Fruit fly (Drosophila melanogaster): Measurements from ENCODE around the gene RhoL.

Gene RhoL

DNA sequence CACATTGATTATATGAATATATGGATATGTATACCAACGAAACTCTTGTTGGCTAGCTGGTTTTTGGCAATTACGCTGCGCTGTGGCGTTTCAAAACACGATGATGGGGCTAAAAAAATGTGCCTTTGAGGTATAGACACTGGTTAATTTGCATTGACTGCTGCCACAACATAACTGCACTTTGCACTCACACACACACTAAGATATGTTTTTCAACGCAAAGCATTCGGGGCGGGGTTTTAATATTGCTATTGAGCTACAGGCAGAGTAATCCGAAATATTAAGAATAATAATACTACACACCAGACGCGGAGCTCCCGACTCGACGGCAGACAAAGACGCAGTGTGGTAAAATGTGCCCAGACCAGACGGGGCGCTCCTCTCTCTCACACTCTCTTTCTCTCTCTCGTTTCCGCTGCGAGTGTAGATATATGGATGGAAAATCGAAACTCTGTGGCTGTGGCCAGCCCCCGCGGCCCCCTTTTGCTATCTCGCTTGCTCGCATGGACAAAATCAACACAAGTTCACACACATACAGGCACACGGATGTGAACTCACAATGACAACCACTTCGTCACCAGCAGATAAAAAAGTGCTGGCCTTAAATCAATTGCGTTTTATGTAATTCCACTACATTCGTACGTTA, 48.8 kb upstream of the RhoL start (continued):
- TF ChIP-seq z (GFP tag; IDR thresholded peaks at IDR 0.05) (no peak), Dad (GFP tag; optimal IDR thresholded peaks at IDR 0.05) (peak; percentile 11), trem (tag; optimal IDR thresholded peaks at IDR 0.05) (no peak), CG12219 (GFP tag; optimal IDR thresholded peaks at IDR 0.05) (peak; percentile 62), corto (GFP tag; optimal IDR thresholded peaks at IDR 0.05) (peak; percentile 44), kah (GFP tag; optimal IDR thresholded peaks at IDR 0.05) (peak; percentile 96), CG3407 (GFP tag; optimal IDR thresholded peaks at IDR 0.05) (no peak), E2f1 (GFP tag; IDR thresholded peaks at IDR 0.05) (no peak), TFAM (GFP tag; optimal IDR thresholded peaks at IDR 0.05) (no peak), gem (tag; optimal IDR thresholded peaks at IDR 0.05) (no peak), CG1024 (GFP tag; IDR thresholded peaks at IDR 0.05) (no peak), CG42726 (GFP tag; IDR thresholded peaks at IDR 0.05; ENCODE audit: partially characterized antibody) (no peak), CG43689 (GFP tag; IDR thresholded peaks at IDR 0.05) (no peak), Rfx (GFP tag; IDR thresholded peaks at IDR 0.05) (no peak), fd64A (GFP tag; optimal IDR thresholded peaks at IDR 0.05) (peak; percentile 65), CG9215 (GFP tag; IDR thresholded peaks at IDR 0.05) (no peak), wek (GFP tag; optimal IDR thresholded peaks at IDR 0.05) (peak; percentile 73), klu (GFP tag; IDR thresholded peaks at IDR 0.05) (no peak), peb (GFP tag; IDR thresholded peaks at IDR 0.05) (no peak), Atf-2 (GFP tag; optimal IDR thresholded peaks at IDR 0.05) (no peak), CG33557 (GFP tag; optimal IDR thresholded peaks at IDR 0.05) (no peak), Atf3 (GFP tag; optimal IDR thresholded peaks at IDR 0.05) (no peak), CG32767 (GFP tag; IDR thresholded peaks at IDR 0.05) (no peak), CG10543 (GFP tag; optimal IDR thresholded peaks at IDR 0.05) (peak; percentile 94), hbn (GFP tag; IDR thresholded peaks at IDR 0.05; ENCODE audit: partially characterized antibody) (no peak), hb (GFP tag; IDR thresholded peaks at IDR 0.05; ENCODE audit: partially characterized antibody) (no peak), salm (tag; optimal IDR thresholded peaks at IDR 0.05) (no peak), Meics (GFP tag; optimal IDR thresholded peaks at IDR 0.05) (peak; percentile 64), CG4854 (GFP tag; optimal IDR thresholded peaks at IDR 0.05) (no peak), Drgx (GFP tag; IDR thresholded peaks at IDR 0.05) (no peak), CG1832 (GFP tag; optimal IDR thresholded peaks at IDR 0.05) (peak; percentile 90), CHES-1-like (GFP tag; optimal IDR thresholded peaks at IDR 0.05) (peak; percentile 60), Kr (GFP tag; optimal IDR thresholded peaks at IDR 0.05) (no peak), CG2712 (tag; optimal IDR thresholded peaks at IDR 0.05) (no peak), lab (GFP tag; optimal IDR thresholded peaks at IDR 0.05) (peak; percentile 68), Ada2b (GFP tag; IDR thresholded peaks at IDR 0.05) (no peak), Lhr (GFP tag; optimal IDR thresholded peaks at IDR 0.05) (no peak), Dfd (GFP tag; optimal IDR thresholded peaks at IDR 0.05) (no peak), Tbp (GFP tag; optimal IDR thresholded peaks at IDR 0.05) (no peak), CG2120 (GFP tag; optimal IDR thresholded peaks at IDR 0.05) (peak; percentile 21), CG17186 (GFP tag; optimal IDR thresholded peaks at IDR 0.05) (peak; percentile 26), CG6175 (GFP tag; IDR thresholded peaks at IDR 0.05) (no peak), CG6791 (GFP tag; IDR thresholded peaks at IDR 0.05; ENCODE audit: partially characterized antibody) (no peak), trh (GFP tag; optimal IDR thresholded peaks at IDR 0.05) (no peak), CG11398 (GFP tag; optimal IDR thresholded peaks at IDR 0.05) (peak; percentile 63), MTF-1 (GFP tag; optimal IDR thresholded peaks at IDR 0.05; ENCODE audit: borderline replicate concordance) (peak; percentile 79), sr (GFP tag; IDR thresholded peaks at IDR 0.05) (no peak), ssp (GFP tag; IDR thresholded peaks at IDR 0.05) (no peak), CG18262 (tag; optimal IDR thresholded peaks at IDR 0.05) (no peak), wor (GFP tag; IDR thresholded peaks at IDR 0.05) (no peak), bigmax (GFP tag; optimal IDR thresholded peaks at IDR 0.05) (peak; percentile 48)
